Worm (Caenorhabditis elegans) whole organism, L1 larva: ENCODE results near the gene nspg-1.

Experiments used
- aha-1 ChIP-seq: fragments of 150-350 bp; optimal IDR thresholded peaks from 2 replicates; lab custom pipeline; 2014; ENCODE audit warnings: missing biosample characterization, missing genetic modification characterization
- ceh-82 ChIP-seq, 3 experiments: fragments of 150-350 bp in 1 of 3; sonication (generic microtip) in 2 of 3; optimal IDR thresholded peaks; 2 replicates each; lab custom pipeline; 2014 to 2017; ENCODE audit warnings: missing biosample characterization in 3 of 3, missing genetic modification characterization in 3 of 3
- efl-1 ChIP-seq, 4 experiments: fragments of 150-350 bp; optimal IDR thresholded peaks in 3 of 4; peaks in 1 of 4; 1 replicate in 1 of 4; 2 replicates in 3 of 4; lab custom pipeline; 2014; ENCODE audit warnings: missing biosample characterization in 2 of 4, missing genetic modification characterization in 2 of 4, missing genetic modification reagents in 2 of 4
- efl-3 ChIP-seq: fragments of 200-800 bp; sonication (Bioruptor generic); optimal IDR thresholded peaks from 2 replicates; lab custom pipeline; 2018; ENCODE audit warnings: mild to moderate bottlenecking, missing genetic modification characterization, missing compliant biosample characterization
- egl-27 ChIP-seq, 2 experiments: fragments of 150-350 bp in 1 of 2; sonication (generic microtip); optimal IDR thresholded peaks; 3 replicates each; lab custom pipeline; 2017 to 2018; ENCODE audit warnings: missing biosample characterization in 2 of 2, missing genetic modification characterization in 2 of 2, missing genetic modification reagents in 2 of 2
- fkh-10 ChIP-seq: sonication (generic microtip); optimal IDR thresholded peaks from 2 replicates; lab custom pipeline; 2017; ENCODE audit warnings: missing biosample characterization, missing genetic modification reagents, missing genetic modification characterization
- lsy-2 ChIP-seq, 2 experiments: fragments of 150-350 bp; optimal IDR thresholded peaks; 2 replicates each; lab custom pipeline; 2014; ENCODE audit warnings: missing biosample characterization in 2 of 2, missing genetic modification characterization in 2 of 2
- mep-1 ChIP-seq: fragments of 150-350 bp; optimal IDR thresholded peaks from 2 replicates; lab custom pipeline; 2014; ENCODE audit warnings: missing biosample characterization, missing genetic modification characterization
- sptf-1 ChIP-seq: fragments of 150-350 bp; optimal IDR thresholded peaks from 2 replicates; lab custom pipeline; 2014; ENCODE audit warnings: missing biosample characterization, missing genetic modification characterization
- unc-130 ChIP-seq: fragments of 150-350 bp; optimal IDR thresholded peaks from 2 replicates; lab custom pipeline; 2017; ENCODE audit warnings: missing biosample characterization, missing genetic modification characterization, inconsistent platforms
- unc-98 ChIP-seq: fragments of 200-800 bp; sonication (Bioruptor generic); IDR thresholded peaks from 2 replicates; pipeline ENCODE4 v1.3.6; 2022; ENCODE audit warnings: missing genetic modification characterization, missing compliant biosample characterization
- ztf-4 ChIP-seq: fragments of 150-350 bp; optimal IDR thresholded peaks from 2 replicates; lab custom pipeline; 2014; ENCODE audit warnings: missing biosample characterization, missing genetic modification characterization

- TF ChIP-seq aha-1 (tag; lab: Kevin White, UChicago) (no peak), ztf-4 (tag; lab: Kevin White, UChicago) (no peak), egl-27 (tag; optimal IDR thresholded peaks at IDR 0.05; lab: Kevin White, UChicago) (no peak), ceh-82 (tag; optimal IDR thresholded peaks at IDR 0.05; lab: Kevin White, UChicago) (no peak), lsy-2 (tag; optimal IDR thresholded peaks at IDR 0.05; lab: Kevin White, UChicago) (no peak), efl-3 (GFP tag; lab: Kevin White, UChicago) (no peak), mep-1 (no peak), efl-1 (optimal IDR thresholded peaks at IDR 0.05; lab: Kevin White, UChicago) (no peak), efl-1 (GFP tag; optimal IDR thresholded peaks at IDR 0.05 in 1 of 2; lab: Kevin White, UChicago) (no peak), unc-98 (GFP tag; lab: Robert Waterston, UW) (no peak), sptf-1 (tag; lab: Kevin White, UChicago) (no peak), unc-130 (tag; lab: Kevin White, UChicago) (no peak), fkh-10 (GFP tag; lab: Kevin White, UChicago) (no peak)
Observed at ce11 chrV:12867997-12868396, at the start of gene nspg-1.
